Fruit fly (Drosophila melanogaster): ENCODE measurements around the gene AIF.
A peak's percentile ranks its signal among the peaks of the same experiment; 100 is the strongest.

DNA sequence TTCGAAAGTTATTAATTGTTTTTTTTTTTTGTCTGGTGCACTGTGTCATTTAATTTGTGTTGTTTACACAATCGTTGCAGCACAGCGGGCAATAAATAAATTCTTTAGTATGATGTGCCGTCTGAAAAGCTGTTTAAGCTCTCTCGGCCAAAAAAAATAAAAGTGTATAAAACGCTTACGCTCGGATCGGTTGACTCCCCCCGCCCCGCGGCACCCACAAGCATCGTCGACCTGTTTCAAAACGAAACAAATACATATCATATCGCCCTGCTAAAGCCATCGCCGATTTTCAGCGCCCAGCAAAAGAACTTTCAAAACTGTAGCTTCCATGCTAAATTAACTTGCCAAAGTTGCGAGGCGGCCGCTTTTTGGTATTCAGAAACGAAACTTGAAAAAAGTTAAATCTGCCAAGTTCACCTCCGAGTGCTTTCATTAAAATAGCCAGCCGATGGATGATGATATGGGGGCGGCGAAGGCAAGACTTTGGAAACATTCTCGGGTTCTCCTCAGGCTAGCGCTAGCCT is 42.8 kb downstream of the AIF start:
- TF ChIP-seq CG12769 (tag; optimal IDR thresholded peaks at IDR 0.05) (peak; percentile 22), CG34376 (GFP tag; optimal IDR thresholded peaks at IDR 0.05) (no peak)
